Worm (Caenorhabditis elegans) whole organism, mixed stage, embryonic: Measurements from ENCODE around the gene vab-1.

ENCODE experiments used
- M03D4.4 ChIP-seq: sonication (generic microtip); optimal IDR thresholded peaks from 2 replicates; lab custom pipeline; 2017; ENCODE audit warnings: mild to moderate bottlenecking, missing genetic modification characterization, missing compliant biosample characterization
- bed-3 ChIP-seq: fragments of 200-800 bp; sonication (Bioruptor generic); optimal IDR thresholded peaks from 3 replicates; lab custom pipeline; 2018; ENCODE audit warnings: mild to moderate bottlenecking, missing genetic modification characterization, moderate library complexity, missing compliant biosample characterization
- blmp-1 ChIP-seq: fragments of 150-350 bp; optimal IDR thresholded peaks from 2 replicates; lab custom pipeline; 2014; ENCODE audit warnings: missing biosample characterization, missing genetic modification characterization
- ceh-39 ChIP-seq: fragments of 150-350 bp; optimal IDR thresholded peaks from 2 replicates; lab custom pipeline; 2014; ENCODE audit warnings: missing biosample characterization, missing genetic modification characterization
- ceh-43 ChIP-seq: fragments of 200-800 bp; sonication (Bioruptor generic); optimal IDR thresholded peaks from 2 replicates; lab custom pipeline; 2018; ENCODE audit warnings: mild to moderate bottlenecking, missing genetic modification characterization, moderate library complexity, missing compliant biosample characterization
- ceh-83 ChIP-seq: fragments of 200-800 bp; sonication (Bioruptor generic); optimal IDR thresholded peaks from 2 replicates; lab custom pipeline; 2018; ENCODE audit warnings: mild to moderate bottlenecking, missing genetic modification characterization, missing compliant biosample characterization
- ces-1 ChIP-seq: fragments of 150-350 bp; optimal IDR thresholded peaks from 2 replicates; lab custom pipeline; 2014; ENCODE audit warnings: missing biosample characterization, missing genetic modification reagents, missing genetic modification characterization
- cnd-1 ChIP-seq: fragments of 200-800 bp; sonication (Bioruptor generic); optimal IDR thresholded peaks from 2 replicates; lab custom pipeline; 2018; ENCODE audit warnings: mild to moderate bottlenecking, missing genetic modification characterization, missing compliant biosample characterization
- drap-1 ChIP-seq: fragments of 200-800 bp; sonication (Bioruptor generic); optimal IDR thresholded peaks from 3 replicates; lab custom pipeline; 2018; ENCODE audit warnings: mild to moderate bottlenecking, missing genetic modification characterization, missing compliant biosample characterization
- elt-1 ChIP-seq: sonication (generic microtip); optimal IDR thresholded peaks from 2 replicates; lab custom pipeline; 2017; ENCODE audit warnings: missing genetic modification characterization, mild to moderate bottlenecking, missing compliant biosample characterization, antibody characterized with exemption, moderate library complexity, borderline replicate concordance; ENCODE audit not compliant: insufficient read depth
- elt-3 ChIP-seq: fragments of 150-350 bp; optimal IDR thresholded peaks from 2 replicates; lab custom pipeline; 2014; ENCODE audit warnings: missing biosample characterization, missing genetic modification characterization
- flh-1 ChIP-seq: fragments of 200-800 bp; sonication (Bioruptor generic); optimal IDR thresholded peaks from 2 replicates; lab custom pipeline; 2018; ENCODE audit warnings: mild to moderate bottlenecking, missing genetic modification characterization, moderate library complexity, missing compliant biosample characterization
- ham-2 ChIP-seq: fragments of 200-800 bp; sonication (Bioruptor generic); optimal IDR thresholded peaks from 2 replicates; lab custom pipeline; 2018; ENCODE audit warnings: mild to moderate bottlenecking, missing genetic modification characterization, missing compliant biosample characterization
- hlh-1 ChIP-seq: fragments of 150-350 bp; optimal IDR thresholded peaks from 2 replicates; lab custom pipeline; 2014; ENCODE audit warnings: missing biosample characterization, missing genetic modification reagents, missing genetic modification characterization
- lin-13 ChIP-seq: fragments of 150-350 bp; optimal IDR thresholded peaks from 2 replicates; lab custom pipeline; 2014; ENCODE audit warnings: missing biosample characterization, missing genetic modification characterization
- lin-32 ChIP-seq: fragments of 200-800 bp; sonication (Bioruptor generic); optimal IDR thresholded peaks from 2 replicates; lab custom pipeline; 2018; ENCODE audit warnings: mild to moderate bottlenecking, missing genetic modification characterization, missing compliant biosample characterization
- lsy-2 ChIP-seq: fragments of 150-350 bp; optimal IDR thresholded peaks from 2 replicates; lab custom pipeline; 2014; ENCODE audit warnings: missing biosample characterization, missing genetic modification characterization
- mab-5 ChIP-seq: fragments of 150-350 bp; optimal IDR thresholded peaks from 2 replicates; lab custom pipeline; 2014; ENCODE audit warnings: missing biosample characterization, missing genetic modification characterization
- mls-2 ChIP-seq: sonication (generic microtip); optimal IDR thresholded peaks from 2 replicates; lab custom pipeline; 2016; ENCODE audit warnings: mild to moderate bottlenecking, missing genetic modification characterization, moderate library complexity, missing compliant biosample characterization
- nhr-12 ChIP-seq: fragments of 150-350 bp; optimal IDR thresholded peaks from 2 replicates; lab custom pipeline; 2014; ENCODE audit warnings: missing biosample characterization, missing genetic modification characterization
- nhr-2 ChIP-seq: fragments of 150-350 bp; optimal IDR thresholded peaks from 2 replicates; lab custom pipeline; 2014; ENCODE audit warnings: missing biosample characterization, missing genetic modification characterization
- nhr-237 ChIP-seq: fragments of 150-350 bp; optimal IDR thresholded peaks from 2 replicates; lab custom pipeline; 2014; ENCODE audit warnings: missing biosample characterization, missing genetic modification characterization
- nhr-28 ChIP-seq: fragments of 150-350 bp; optimal IDR thresholded peaks from 2 replicates; lab custom pipeline; 2014; ENCODE audit warnings: missing biosample characterization, missing genetic modification characterization
- nhr-76 ChIP-seq: sonication (generic microtip); optimal IDR thresholded peaks from 2 replicates; lab custom pipeline; 2017; ENCODE audit warnings: missing biosample characterization, missing genetic modification characterization
- pha-4 ChIP-seq: fragments of 150-350 bp; optimal IDR thresholded peaks from 2 replicates; lab custom pipeline; 2018; ENCODE audit warnings: missing biosample characterization, missing genetic modification reagents, missing genetic modification characterization
- sem-2 ChIP-seq: fragments of 200-800 bp; sonication (Bioruptor generic); optimal IDR thresholded peaks from 2 replicates; lab custom pipeline; 2018; ENCODE audit warnings: mild to moderate bottlenecking, missing genetic modification characterization, missing compliant biosample characterization
- snpc-4 ChIP-seq: fragments of 150-350 bp; optimal IDR thresholded peaks from 2 replicates; lab custom pipeline; 2014; ENCODE audit warnings: missing biosample characterization, missing genetic modification characterization
- sptf-1 ChIP-seq: sonication (generic microtip); optimal IDR thresholded peaks from 2 replicates; lab custom pipeline; 2017; ENCODE audit warnings: mild to moderate bottlenecking, missing genetic modification characterization, moderate library complexity, missing compliant biosample characterization
- tbx-8 ChIP-seq: fragments of 200-800 bp; sonication (Bioruptor generic); optimal IDR thresholded peaks from 2 replicates; lab custom pipeline; 2018; ENCODE audit warnings: mild to moderate bottlenecking, missing genetic modification characterization, moderate library complexity, missing compliant biosample characterization
- unc-120 ChIP-seq: sonication (generic microtip); optimal IDR thresholded peaks from 2 replicates; lab custom pipeline; 2017; ENCODE audit warnings: missing genetic modification characterization, missing compliant biosample characterization; ENCODE audit not compliant: poor library complexity, severe bottlenecking
- unc-39 ChIP-seq: fragments of 150-350 bp; optimal IDR thresholded peaks from 2 replicates; lab custom pipeline; 2014; ENCODE audit warnings: missing biosample characterization, missing genetic modification characterization
- unc-62 ChIP-seq: fragments of 150-350 bp; optimal IDR thresholded peaks from 2 replicates; lab custom pipeline; 2014; ENCODE audit warnings: missing biosample characterization, missing genetic modification reagents, missing genetic modification characterization
- zip-8 ChIP-seq: fragments of 150-350 bp; optimal IDR thresholded peaks from 2 replicates; lab custom pipeline; 2014; ENCODE audit warnings: missing biosample characterization, missing genetic modification characterization
- ztf-11 ChIP-seq: fragments of 150-350 bp; optimal IDR thresholded peaks from 2 replicates; lab custom pipeline; 2014; ENCODE audit warnings: missing biosample characterization, missing genetic modification characterization

The vab-1 gene

ce11 chrII:4579920-4580474, 8.2 kb downstream of the vab-1 start:
- TF ChIP-seq nhr-76 (no peak), mab-5 (tag; lab: Kevin White, UChicago) (no peak), hlh-1 (tag; lab: Kevin White, UChicago) (peak; percentile 77), unc-62 (GFP tag; lab: Kevin White, UChicago) (peak; percentile 8), unc-120 (tag; lab: Kevin White, UChicago) (no peak), nhr-2 (tag; lab: Kevin White, UChicago) (peak; percentile 93), cnd-1 (tag; lab: Kevin White, UChicago) (peak; percentile 9), zip-8 (peak; percentile 73)

DNA sequence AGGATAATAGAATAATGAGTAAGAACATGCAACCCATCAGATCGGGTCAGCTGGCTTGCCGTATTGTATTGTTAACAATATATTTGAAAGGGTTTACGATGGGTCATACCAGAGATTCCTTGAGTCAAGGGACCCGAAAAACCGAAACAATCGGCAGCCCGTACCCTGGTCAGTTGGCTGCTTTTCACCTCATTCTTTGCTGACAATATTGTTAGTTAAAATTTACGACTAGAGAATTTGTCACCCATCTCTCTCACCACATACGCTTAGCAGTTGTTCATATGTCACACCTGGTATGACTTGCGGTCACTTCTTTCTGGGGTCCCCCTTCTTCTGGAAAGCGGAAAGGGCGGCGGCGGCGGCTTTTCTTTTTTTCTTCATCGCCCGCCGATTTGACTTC, 9.3 kb downstream of the vab-1 start:
- TF ChIP-seq ztf-11 (tag; lab: Kevin White, UChicago) (no peak), hlh-1 (tag; lab: Kevin White, UChicago) (peak; percentile 56)

DNA sequence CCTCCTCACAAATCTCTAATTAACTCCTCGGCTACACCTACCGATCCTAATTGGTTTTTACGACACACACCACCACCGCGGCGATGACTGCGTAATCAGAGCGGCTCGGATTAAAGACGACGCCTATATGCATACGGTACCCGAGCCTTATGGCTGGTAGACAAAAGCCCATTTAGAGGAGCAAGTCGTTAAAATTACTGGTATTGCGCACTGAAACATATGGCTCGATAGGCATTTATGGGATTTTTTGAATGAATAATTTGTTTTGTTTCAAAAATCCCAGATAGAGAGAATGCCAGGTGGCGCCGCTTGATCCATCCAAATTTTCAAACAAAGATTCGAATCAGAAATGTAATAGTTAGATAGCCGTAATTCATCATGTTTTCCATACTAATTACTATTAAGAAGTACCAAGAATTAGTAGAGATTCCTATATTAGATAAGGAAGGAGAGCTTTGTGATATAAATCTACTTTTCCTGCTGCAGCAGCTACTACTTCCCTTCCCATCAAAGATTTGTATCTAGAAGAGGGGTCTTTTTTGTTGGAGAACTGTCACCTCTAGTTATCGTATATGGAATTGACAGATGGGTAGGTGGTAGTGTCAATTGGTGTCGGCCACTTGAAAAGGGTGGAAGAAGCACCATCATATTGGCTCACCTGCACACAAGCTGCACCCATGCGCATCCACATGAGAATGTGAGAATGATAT, 11.6 kb downstream of the vab-1 start:
- no peak for TF ChIP-seq ceh-39 (tag; lab: Kevin White, UChicago)
- no peak for TF ChIP-seq flh-1 (GFP tag; lab: Kevin White, UChicago)
- TF ChIP-seq mab-5 (tag; lab: Kevin White, UChicago): no peak
- no peak for TF ChIP-seq bed-3 (GFP tag; lab: Kevin White, UChicago)
- TF ChIP-seq lin-32 (GFP tag; lab: Kevin White, UChicago): peak; percentile 67
- no peak for TF ChIP-seq zip-8
- TF ChIP-seq blmp-1: no peak
- no peak for TF ChIP-seq nhr-76
- TF ChIP-seq unc-39 (tag; lab: Kevin White, UChicago): no peak
- TF ChIP-seq ham-2 (GFP tag; lab: Kevin White, UChicago): no peak
- TF ChIP-seq sem-2: no peak
- TF ChIP-seq nhr-28 (tag; lab: Kevin White, UChicago): no peak
- TF ChIP-seq tbx-8 (GFP tag; lab: Kevin White, UChicago): no peak
- TF ChIP-seq ceh-83 (GFP tag; lab: Kevin White, UChicago): no peak
- no peak for TF ChIP-seq M03D4.4 (tag; lab: Kevin White, UChicago)
- no peak for TF ChIP-seq lsy-2 (tag; lab: Kevin White, UChicago)
- no peak for TF ChIP-seq mls-2 (tag; lab: Kevin White, UChicago)
- TF ChIP-seq nhr-12 (tag; lab: Kevin White, UChicago): no peak
- TF ChIP-seq snpc-4 (tag; lab: Kevin White, UChicago): no peak
- no peak for TF ChIP-seq ztf-11 (tag; lab: Kevin White, UChicago)
- no peak for TF ChIP-seq elt-3
- no peak for TF ChIP-seq lin-13
- no peak for TF ChIP-seq ces-1 (GFP tag; lab: Kevin White, UChicago)
- TF ChIP-seq drap-1 (GFP tag; lab: Kevin White, UChicago): no peak
- peak; percentile 54 for TF ChIP-seq unc-62 (GFP tag; lab: Kevin White, UChicago)
- peak; percentile 94 for TF ChIP-seq elt-1 (tag; lab: Kevin White, UChicago)
- no peak for TF ChIP-seq ceh-43 (GFP tag; lab: Kevin White, UChicago)
- TF ChIP-seq sptf-1 (tag; lab: Kevin White, UChicago): no peak
- TF ChIP-seq nhr-237 (tag; lab: Kevin White, UChicago): no peak
- TF ChIP-seq nhr-2 (tag; lab: Kevin White, UChicago): peak; percentile 64
- no peak for TF ChIP-seq pha-4 (tag; lab: Kevin White, UChicago)
- no peak for TF ChIP-seq unc-120 (tag; lab: Kevin White, UChicago)
- TF ChIP-seq hlh-1 (tag; lab: Kevin White, UChicago): no peak

ce11 chrII:4584313-4584712, 12.5 kb downstream of the vab-1 start:
- TF ChIP-seq ces-1 (GFP tag; lab: Kevin White, UChicago) (peak; percentile 99), ztf-11 (tag; lab: Kevin White, UChicago) (no peak)
